Worm (Caenorhabditis elegans) whole organism, L1 larva: ENCODE data around the gene sra-35.

ENCODE experiments used
- C04F5.9 ChIP-seq: sonication (generic microtip); optimal IDR thresholded peaks from 2 replicates; lab custom pipeline; 2016; ENCODE audit warnings: missing genetic modification characterization, missing compliant biosample characterization
- C16A3.4 ChIP-seq: fragments of 150-350 bp; optimal IDR thresholded peaks from 2 replicates; lab custom pipeline; 2014; ENCODE audit warnings: missing biosample characterization, missing genetic modification characterization
- F16B12.6 ChIP-seq: fragments of 150-350 bp; optimal IDR thresholded peaks from 2 replicates; lab custom pipeline; 2014; ENCODE audit warnings: missing biosample characterization, missing genetic modification characterization
- alr-1 ChIP-seq: fragments of 200-800 bp; sonication (Bioruptor generic); optimal IDR thresholded peaks from 2 replicates; lab custom pipeline; 2018; ENCODE audit warnings: borderline replicate concordance, mild to moderate bottlenecking, missing genetic modification characterization, missing compliant biosample characterization
- aly-2 ChIP-seq: fragments of 150-350 bp; optimal IDR thresholded peaks from 2 replicates; lab custom pipeline; 2014; ENCODE audit warnings: missing biosample characterization, missing genetic modification characterization
- ama-1 ChIP-seq: fragments of 150-350 bp; optimal IDR thresholded peaks from 2 replicates; lab custom pipeline; 2014
- blmp-1 ChIP-seq: fragments of 150-350 bp; optimal IDR thresholded peaks from 2 replicates; lab custom pipeline; 2014; ENCODE audit warnings: missing biosample characterization, missing genetic modification characterization
- ceh-63 ChIP-seq: fragments of 200-800 bp; sonication (Bioruptor generic); optimal IDR thresholded peaks from 2 replicates; lab custom pipeline; 2018; ENCODE audit warnings: mild to moderate bottlenecking, missing genetic modification characterization, missing compliant biosample characterization
- ceh-90 ChIP-seq: sonication (generic microtip); optimal IDR thresholded peaks from 2 replicates; lab custom pipeline; 2016; ENCODE audit warnings: missing genetic modification characterization, missing compliant biosample characterization
- dsc-1 ChIP-seq: sonication (generic microtip); optimal IDR thresholded peaks from 2 replicates; lab custom pipeline; 2016; ENCODE audit warnings: mild to moderate bottlenecking, missing genetic modification characterization, missing compliant biosample characterization
- efl-1 ChIP-seq, 4 experiments: fragments of 150-350 bp; optimal IDR thresholded peaks in 3 of 4; peaks in 1 of 4; 1 replicate in 1 of 4; 2 replicates in 3 of 4; lab custom pipeline; 2014; ENCODE audit warnings: missing biosample characterization in 2 of 4, missing genetic modification characterization in 2 of 4, missing genetic modification reagents in 2 of 4
- egl-13 ChIP-seq: sonication (generic microtip); optimal IDR thresholded peaks from 2 replicates; lab custom pipeline; 2016; ENCODE audit warnings: missing genotype, missing genetic modification reagents, missing genetic modification characterization, missing compliant biosample characterization
- egl-27 ChIP-seq, 2 experiments: fragments of 150-350 bp in 1 of 2; sonication (generic microtip); optimal IDR thresholded peaks; 3 replicates each; lab custom pipeline; 2017 to 2018; ENCODE audit warnings: missing biosample characterization in 2 of 2, missing genetic modification characterization in 2 of 2, missing genetic modification reagents in 2 of 2
- elt-2 ChIP-seq: sonication (generic microtip); optimal IDR thresholded peaks from 2 replicates; lab custom pipeline; 2016; ENCODE audit warnings: missing genetic modification characterization, mild to moderate bottlenecking, inconsistent platforms, missing compliant biosample characterization, missing genetic modification reagents
- elt-3 ChIP-seq, 6 experiments: fragments of 150-350 bp in 1 of 6; sonication (generic microtip); optimal IDR thresholded peaks; 2 replicates each; lab custom pipeline; 2017 to 2018; ENCODE audit warnings: missing biosample characterization in 6 of 6, missing genetic modification characterization in 6 of 6, inconsistent platforms in 1 of 6
- ets-5 ChIP-seq: fragments of 200-800 bp; sonication (Bioruptor generic); IDR thresholded peaks from 2 replicates; pipeline ENCODE4 v1.3.6; 2022; ENCODE audit warnings: missing genetic modification characterization, missing compliant biosample characterization
- fkh-10 ChIP-seq: sonication (generic microtip); optimal IDR thresholded peaks from 2 replicates; lab custom pipeline; 2017; ENCODE audit warnings: missing biosample characterization, missing genetic modification reagents, missing genetic modification characterization
- fkh-4 ChIP-seq: sonication (generic microtip); optimal IDR thresholded peaks from 2 replicates; lab custom pipeline; 2016; ENCODE audit warnings: missing compliant biosample characterization, missing genetic modification characterization, borderline replicate concordance
- fos-1 ChIP-seq: fragments of 150-350 bp; optimal IDR thresholded peaks from 2 replicates; lab custom pipeline; 2014; ENCODE audit warnings: missing biosample characterization, missing genetic modification characterization
- grh-1 ChIP-seq: fragments of 200-800 bp; sonication (Bioruptor generic); IDR thresholded peaks from 2 replicates; pipeline ENCODE4 v1.3.6; 2022; ENCODE audit warnings: missing genetic modification reagents, missing genetic modification characterization, missing compliant biosample characterization
- hlh-4 ChIP-seq: sonication (generic microtip); optimal IDR thresholded peaks from 2 replicates; lab custom pipeline; 2016; ENCODE audit warnings: mild to moderate bottlenecking, missing genetic modification characterization, missing compliant biosample characterization
- hpl-2 ChIP-seq: fragments of 150-350 bp; optimal IDR thresholded peaks from 2 replicates; lab custom pipeline; 2014; ENCODE audit warnings: missing biosample characterization, missing genetic modification reagents, missing genetic modification characterization
- isw-1 ChIP-seq: fragments of 200-800 bp; sonication (Bioruptor generic); IDR thresholded peaks from 2 replicates; pipeline ENCODE4 v1.3.6; 2022; ENCODE audit warnings: missing genetic modification characterization, missing compliant biosample characterization
- jun-1 ChIP-seq: fragments of 150-350 bp; optimal IDR thresholded peaks from 2 replicates; lab custom pipeline; 2014; ENCODE audit warnings: missing biosample characterization, missing genetic modification reagents, missing genetic modification characterization
- lin-13 ChIP-seq: fragments of 150-350 bp; optimal IDR thresholded peaks from 2 replicates; lab custom pipeline; 2014; ENCODE audit warnings: missing biosample characterization, missing genetic modification reagents, missing genetic modification characterization
- lin-15B ChIP-seq: fragments of 150-350 bp; sonication (generic microtip); optimal IDR thresholded peaks from 3 replicates; lab custom pipeline; 2014; ENCODE audit warnings: missing biosample characterization, missing genetic modification characterization
- lin-39 ChIP-seq: fragments of 150-350 bp; optimal IDR thresholded peaks from 2 replicates; lab custom pipeline; 2014; ENCODE audit warnings: missing biosample characterization, missing genetic modification reagents, missing genetic modification characterization
- mdl-1 ChIP-seq, 2 experiments: fragments of 150-350 bp; optimal IDR thresholded peaks; 2 replicates each; lab custom pipeline; 2014 to 2017; ENCODE audit warnings: missing biosample characterization in 2 of 2, missing genetic modification characterization in 2 of 2, inconsistent platforms in 1 of 2
- mef-2 ChIP-seq: fragments of 150-350 bp; optimal IDR thresholded peaks from 2 replicates; lab custom pipeline; 2014; ENCODE audit warnings: missing biosample characterization, missing genetic modification characterization
- nhr-237 ChIP-seq: fragments of 150-350 bp; optimal IDR thresholded peaks from 2 replicates; lab custom pipeline; 2014; ENCODE audit warnings: missing biosample characterization, missing genetic modification characterization
- nhr-71 ChIP-seq: sonication (generic microtip); optimal IDR thresholded peaks from 2 replicates; lab custom pipeline; 2016; ENCODE audit warnings: mild to moderate bottlenecking, missing genetic modification characterization, moderate library complexity, missing compliant biosample characterization
- nhr-76 ChIP-seq: sonication (generic microtip); optimal IDR thresholded peaks from 2 replicates; lab custom pipeline; 2017; ENCODE audit warnings: missing biosample characterization, missing genetic modification characterization
- nhr-77 ChIP-seq: fragments of 150-350 bp; optimal IDR thresholded peaks from 2 replicates; lab custom pipeline; 2014; ENCODE audit warnings: missing biosample characterization, missing genetic modification characterization
- nhr-90 ChIP-seq: sonication (generic microtip); optimal IDR thresholded peaks from 2 replicates; lab custom pipeline; 2016; ENCODE audit warnings: mild to moderate bottlenecking, missing genetic modification characterization, missing compliant biosample characterization; ENCODE audit not compliant: poor library complexity
- pag-3 ChIP-seq: sonication (generic microtip); optimal IDR thresholded peaks from 2 replicates; lab custom pipeline; 2017; ENCODE audit warnings: missing genetic modification characterization, mild to moderate bottlenecking, missing compliant biosample characterization, antibody characterized with exemption, borderline replicate concordance; ENCODE audit not compliant: insufficient read depth
- pqm-1 ChIP-seq: sonication (generic microtip); optimal IDR thresholded peaks from 3 replicates; lab custom pipeline; 2017; ENCODE audit warnings: missing biosample characterization, missing genetic modification characterization
- rnt-1 ChIP-seq: sonication (generic microtip); optimal IDR thresholded peaks from 2 replicates; lab custom pipeline; 2016; ENCODE audit warnings: mild to moderate bottlenecking, missing genetic modification characterization, moderate library complexity, missing compliant biosample characterization
- skn-1 ChIP-seq: fragments of 150-350 bp; optimal IDR thresholded peaks from 2 replicates; lab custom pipeline; 2014; ENCODE audit warnings: missing biosample characterization, missing genetic modification characterization
- snu-23 ChIP-seq: sonication (generic microtip); optimal IDR thresholded peaks from 2 replicates; lab custom pipeline; 2016; ENCODE audit warnings: missing genetic modification characterization, missing compliant biosample characterization
- sup-37 ChIP-seq: fragments of 200-800 bp; sonication (Bioruptor generic); optimal IDR thresholded peaks from 2 replicates; lab custom pipeline; 2018; ENCODE audit warnings: mild to moderate bottlenecking, missing genetic modification characterization, missing compliant biosample characterization
- unc-130 ChIP-seq: fragments of 150-350 bp; optimal IDR thresholded peaks from 2 replicates; lab custom pipeline; 2017; ENCODE audit warnings: missing biosample characterization, missing genetic modification characterization, inconsistent platforms
- unc-62 ChIP-seq: fragments of 150-350 bp; optimal IDR thresholded peaks from 2 replicates; lab custom pipeline; 2014; ENCODE audit warnings: missing biosample characterization, missing genetic modification reagents, missing genetic modification characterization
- unc-86 ChIP-seq: sonication (generic microtip); optimal IDR thresholded peaks from 2 replicates; lab custom pipeline; 2016; ENCODE audit warnings: missing genetic modification characterization, missing compliant biosample characterization
- unc-98 ChIP-seq: fragments of 200-800 bp; sonication (Bioruptor generic); IDR thresholded peaks from 2 replicates; pipeline ENCODE4 v1.3.6; 2022; ENCODE audit warnings: missing genetic modification characterization, missing compliant biosample characterization
- zag-1 ChIP-seq: fragments of 150-350 bp; optimal IDR thresholded peaks from 2 replicates; lab custom pipeline; 2014; ENCODE audit warnings: missing biosample characterization, missing genetic modification characterization
- ztf-11 ChIP-seq, 2 experiments: sonication (generic microtip); optimal IDR thresholded peaks; 2 replicates each; lab custom pipeline; 2016 to 2017; ENCODE audit warnings: missing genetic modification characterization in 2 of 2, missing biosample characterization in 1 of 2, missing compliant biosample characterization in 1 of 2
- ztf-4 ChIP-seq: fragments of 150-350 bp; optimal IDR thresholded peaks from 2 replicates; lab custom pipeline; 2014; ENCODE audit warnings: missing biosample characterization, missing genetic modification characterization

sra-35 gene

ce11 chrII:4552088-4552487, 24.4 kb upstream of the sra-35 start:
- no peak for TF ChIP-seq lin-15B (tag; lab: Kevin White, UChicago)
- peak; percentile 30 for TF ChIP-seq pqm-1 (tag; lab: Kevin White, UChicago)
- TF ChIP-seq blmp-1 (tag; lab: Kevin White, UChicago) = no peak
- no peak for TF ChIP-seq aly-2 (tag; lab: Kevin White, UChicago)
- no peak for TF ChIP-seq jun-1 (tag; lab: Kevin White, UChicago)
- TF ChIP-seq C16A3.4 (tag; lab: Kevin White, UChicago) = no peak
- TF ChIP-seq mef-2 = no peak
- peak; percentile 76 for TF ChIP-seq elt-2 (tag; lab: Kevin White, UChicago)
- no peak for TF ChIP-seq F16B12.6 (tag; lab: Kevin White, UChicago)
- TF ChIP-seq ceh-63 (GFP tag; lab: Kevin White, UChicago) = no peak
- no peak for TF ChIP-seq ets-5 (GFP tag; lab: Robert Waterston, UW)
- peak; percentile 34 for TF ChIP-seq nhr-90
- TF ChIP-seq rnt-1 (tag; lab: Kevin White, UChicago) = no peak
- TF ChIP-seq zag-1 (tag; lab: Kevin White, UChicago) = no peak

DNA sequence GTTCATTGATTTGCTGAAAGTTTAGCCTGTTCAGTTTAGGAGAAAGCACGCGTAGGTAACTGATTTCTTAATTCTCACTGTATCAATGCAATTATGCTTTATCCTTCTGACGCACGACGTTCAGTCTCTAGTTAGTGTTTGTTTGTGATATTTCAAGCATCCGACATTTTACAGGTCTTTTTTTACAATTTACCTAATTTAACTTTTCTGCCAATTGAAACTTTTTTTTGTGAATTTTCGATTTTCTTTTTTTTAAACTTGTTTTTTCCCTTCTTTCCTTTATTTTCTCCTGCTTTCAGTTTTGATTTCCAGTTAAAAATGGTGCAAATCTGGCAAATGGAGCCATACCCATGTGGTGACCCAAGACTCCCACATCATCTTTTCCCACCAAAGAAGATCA, 23.1 kb upstream of the sra-35 start, which contains the start of gene K07E1.1:
Gene K07E1.1 (plus strand): TSS at position 301 of the 400 bp plus-strand sequence.
- TF ChIP-seq dsc-1 (tag; lab: Kevin White, UChicago) = no peak

DNA sequence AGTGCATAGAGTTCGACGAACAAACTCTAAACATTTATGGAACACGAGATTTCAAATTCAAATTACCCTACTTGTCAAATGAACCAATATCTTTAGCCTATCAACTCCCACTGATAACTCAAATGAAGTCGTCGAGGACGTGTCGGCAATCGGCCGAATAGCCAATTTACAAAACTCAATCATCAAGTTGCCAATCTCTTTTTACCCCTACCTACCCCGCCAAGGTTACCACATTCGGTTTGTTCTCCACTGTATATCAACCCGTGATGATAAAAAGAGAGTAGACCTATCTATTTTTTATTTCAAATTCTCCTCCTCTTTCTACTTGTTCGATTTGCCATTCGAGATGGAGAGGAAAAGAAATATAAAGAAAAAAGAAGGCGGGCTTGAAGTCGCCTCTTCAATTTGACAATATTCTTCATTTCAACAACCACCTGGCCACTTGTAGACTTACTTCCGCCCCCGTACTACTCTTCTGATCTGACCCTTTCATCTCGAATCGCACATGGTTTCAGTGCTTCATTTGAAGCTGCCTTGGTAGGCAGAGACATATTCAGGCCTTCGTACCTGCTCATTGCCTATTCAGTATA, 22.4 kb upstream of the sra-35 start:
- peak in 4 of 6 experiments; percentile 4 to 58 (median 20) for TF ChIP-seq elt-3 (tag; optimal IDR thresholded peaks at IDR 0.05; lab: Kevin White, UChicago)
- no peak for TF ChIP-seq efl-1 (optimal IDR thresholded peaks at IDR 0.05; lab: Kevin White, UChicago)
- peak in 1 of 2 experiments; percentile 91 for TF ChIP-seq efl-1 (GFP tag; optimal IDR thresholded peaks at IDR 0.05 in 1 of 2; lab: Kevin White, UChicago)
- no peak for TF ChIP-seq nhr-76 (tag; lab: Kevin White, UChicago)
- TF ChIP-seq snu-23 (GFP tag; lab: Kevin White, UChicago) = peak; percentile 21
- no peak for TF ChIP-seq unc-62 (GFP tag; lab: Kevin White, UChicago)
- TF ChIP-seq skn-1 (tag; lab: Kevin White, UChicago) = no peak
- TF ChIP-seq fkh-4 = no peak
- no peak for TF ChIP-seq C04F5.9
- TF ChIP-seq pag-3 (tag; lab: Kevin White, UChicago) = peak; percentile 73
- TF ChIP-seq unc-98 (GFP tag; lab: Robert Waterston, UW) = no peak
- TF ChIP-seq lin-13 (GFP tag; lab: Kevin White, UChicago) = no peak
- no peak for TF ChIP-seq fos-1 (tag; lab: Kevin White, UChicago)
- no peak for TF ChIP-seq lin-15B (tag; lab: Kevin White, UChicago)
- no peak for TF ChIP-seq nhr-237 (tag; lab: Kevin White, UChicago)
- no peak for TF ChIP-seq nhr-77 (tag; lab: Kevin White, UChicago)
- no peak for TF ChIP-seq F16B12.6 (tag; lab: Kevin White, UChicago)
- TF ChIP-seq nhr-90 = peak; percentile 33
- no peak for TF ChIP-seq fkh-10 (GFP tag; lab: Kevin White, UChicago)
- peak; percentile 28 for TF ChIP-seq nhr-71
- no peak for TF ChIP-seq egl-13 (tag; lab: Kevin White, UChicago)
- TF ChIP-seq jun-1 (tag; lab: Kevin White, UChicago) = no peak
- TF ChIP-seq C16A3.4 (tag; lab: Kevin White, UChicago) = no peak
- TF ChIP-seq sup-37 (GFP tag; lab: Kevin White, UChicago) = no peak
- no peak for TF ChIP-seq lin-39 (tag; lab: Kevin White, UChicago)
- no peak for TF ChIP-seq egl-27 (tag; optimal IDR thresholded peaks at IDR 0.05; lab: Kevin White, UChicago)
- no peak for TF ChIP-seq grh-1 (GFP tag; lab: Robert Waterston, UW)
- no peak for TF ChIP-seq alr-1 (tag; lab: Kevin White, UChicago)
- TF ChIP-seq blmp-1 (tag; lab: Kevin White, UChicago) = peak; percentile 17
- TF ChIP-seq ama-1 (lab: Kevin White, UChicago) = no peak
- TF ChIP-seq pqm-1 (tag; lab: Kevin White, UChicago) = no peak
- no peak for TF ChIP-seq ztf-4 (tag; lab: Kevin White, UChicago)
- TF ChIP-seq ceh-90 (tag; lab: Kevin White, UChicago) = no peak
- TF ChIP-seq mdl-1 (tag; optimal IDR thresholded peaks at IDR 0.05; lab: Kevin White, UChicago) = no peak
- no peak for TF ChIP-seq unc-86 (tag; lab: Kevin White, UChicago)
- TF ChIP-seq ztf-11 (tag; optimal IDR thresholded peaks at IDR 0.05; lab: Kevin White, UChicago) = no peak
- TF ChIP-seq isw-1 = no peak
- TF ChIP-seq hpl-2 (GFP tag; lab: Kevin White, UChicago) = no peak
- TF ChIP-seq unc-130 (tag; lab: Kevin White, UChicago) = no peak
- TF ChIP-seq hlh-4 (tag; lab: Kevin White, UChicago) = no peak
